Fruit fly (Drosophila melanogaster) whole organism, embryonic: ENCODE results near the gene gce.

Experiments
- CG10267 ChIP-seq: fragments of 200-800 bp; sonication (Bioruptor generic); optimal IDR thresholded peaks from 2 replicates; lab custom pipeline; 2018; ENCODE audit warnings: missing biosample characterization, mild to moderate bottlenecking, missing genetic modification characterization, moderate library complexity
- CG10654 ChIP-seq: fragments of 200-800 bp; sonication (Bioruptor generic); optimal IDR thresholded peaks from 2 replicates; lab custom pipeline; 2016; ENCODE audit warnings: missing biosample characterization, missing genetic modification characterization
- CG12071 ChIP-seq: fragments of 200-800 bp; sonication (Bioruptor generic); optimal IDR thresholded peaks from 3 replicates; lab custom pipeline; 2018; ENCODE audit warnings: missing biosample characterization, mild to moderate bottlenecking, missing genetic modification characterization
- CG12391 ChIP-seq: fragments of 200-800 bp; sonication (Bioruptor generic); optimal IDR thresholded peaks from 3 replicates; lab custom pipeline; 2018; ENCODE audit warnings: missing biosample characterization, mild to moderate bottlenecking, missing genetic modification characterization, moderate library complexity
- CG13123 ChIP-seq: fragments of 200-800 bp; sonication (Bioruptor generic); optimal IDR thresholded peaks from 2 replicates; lab custom pipeline; 2016; ENCODE audit warnings: missing biosample characterization, missing genetic modification characterization
- CG13894 ChIP-seq: fragments of 200-800 bp; sonication (Bioruptor generic); optimal IDR thresholded peaks from 3 replicates; lab custom pipeline; 2018; ENCODE audit warnings: missing biosample characterization, mild to moderate bottlenecking, missing genetic modification characterization, moderate library complexity
- CG14441 ChIP-seq: fragments of 200-800 bp; sonication (Bioruptor generic); IDR thresholded peaks from 2 replicates; pipeline ENCODE4 v1.3.6; 2022; ENCODE audit warnings: missing biosample characterization, missing genetic modification characterization
- CG14965 ChIP-seq: fragments of 200-800 bp; sonication (Bioruptor generic); optimal IDR thresholded peaks from 2 replicates; lab custom pipeline; 2016; ENCODE audit warnings: missing biosample characterization, missing genetic modification characterization, borderline replicate concordance
- CG15269 ChIP-seq: fragments of 200-800 bp; sonication (Bioruptor generic); optimal IDR thresholded peaks from 2 replicates; lab custom pipeline; 2018; ENCODE audit warnings: missing biosample characterization, mild to moderate bottlenecking, missing genetic modification characterization, moderate library complexity
- CG17829 ChIP-seq: fragments of 200-800 bp; optimal IDR thresholded peaks from 2 replicates; lab custom pipeline; 2019; ENCODE audit warnings: missing biosample characterization, mild to moderate bottlenecking, missing genetic modification characterization, moderate library complexity
- CG2116 ChIP-seq: fragments of 200-800 bp; sonication (Bioruptor generic); optimal IDR thresholded peaks from 3 replicates; lab custom pipeline; 2018; ENCODE audit warnings: missing biosample characterization, mild to moderate bottlenecking, missing genetic modification characterization
- CG2712 ChIP-seq: fragments of 200-800 bp; optimal IDR thresholded peaks from 3 replicates; lab custom pipeline; 2019; ENCODE audit warnings: missing biosample characterization, mild to moderate bottlenecking, missing genetic modification characterization, moderate library complexity
- CG3065 ChIP-seq: fragments of 200-800 bp; sonication (Bioruptor generic); optimal IDR thresholded peaks from 2 replicates; lab custom pipeline; 2016; ENCODE audit warnings: missing biosample characterization, missing genetic modification characterization
- CG4707 ChIP-seq: fragments of 200-800 bp; sonication (Bioruptor generic); optimal IDR thresholded peaks from 2 replicates; lab custom pipeline; 2018; ENCODE audit warnings: missing biosample characterization, mild to moderate bottlenecking, missing genetic modification characterization, moderate library complexity
- CG6254 ChIP-seq: fragments of 200-800 bp; sonication (Bioruptor generic); optimal IDR thresholded peaks from 3 replicates; lab custom pipeline; 2017; ENCODE audit warnings: mild to moderate bottlenecking, missing biosample characterization, missing genetic modification reagents, missing genetic modification characterization
- CG6654 ChIP-seq: fragments of 200-800 bp; sonication (Bioruptor generic); optimal IDR thresholded peaks from 2 replicates; lab custom pipeline; 2017; ENCODE audit warnings: missing biosample characterization, mild to moderate bottlenecking, missing genetic modification characterization
- CG7271 ChIP-seq: fragments of 200-800 bp; sonication (Bioruptor generic); optimal IDR thresholded peaks from 2 replicates; lab custom pipeline; 2018; ENCODE audit warnings: missing biosample characterization, mild to moderate bottlenecking, missing genetic modification characterization, moderate library complexity
- CG7745 ChIP-seq: fragments of 200-800 bp; sonication (Bioruptor generic); optimal IDR thresholded peaks from 2 replicates; lab custom pipeline; 2018; ENCODE audit warnings: missing biosample characterization, mild to moderate bottlenecking, missing genetic modification characterization, moderate library complexity
- CG7928 ChIP-seq: fragments of 200-800 bp; sonication (Bioruptor generic); optimal IDR thresholded peaks from 2 replicates; lab custom pipeline; 2017; ENCODE audit warnings: missing biosample characterization, mild to moderate bottlenecking, missing genetic modification characterization
- Deaf1 ChIP-seq: fragments of 200-800 bp; optimal IDR thresholded peaks from 3 replicates; lab custom pipeline; 2019; ENCODE audit warnings: missing biosample characterization, mild to moderate bottlenecking, missing genetic modification characterization, moderate library complexity
- Dll ChIP-seq: fragments of 200-800 bp; sonication (Bioruptor generic); IDR thresholded peaks from 4 replicates; pipeline ENCODE4 v1.3.6; 2022; ENCODE audit warnings: missing biosample characterization, missing genetic modification characterization; ENCODE audit not compliant: partially characterized antibody
- Fer2 ChIP-seq: fragments of 200-800 bp; sonication (Bioruptor generic); optimal IDR thresholded peaks from 2 replicates; lab custom pipeline; 2018; ENCODE audit warnings: missing biosample characterization, mild to moderate bottlenecking, missing genetic modification characterization, moderate library complexity
- Fer3 ChIP-seq: fragments of 200-800 bp; sonication (Bioruptor generic); optimal IDR thresholded peaks from 2 replicates; lab custom pipeline; 2018; ENCODE audit warnings: missing biosample characterization, mild to moderate bottlenecking, missing genetic modification characterization, moderate library complexity
- HLH3B ChIP-seq: fragments of 200-800 bp; sonication (Bioruptor generic); IDR thresholded peaks from 2 replicates; pipeline ENCODE4 v1.3.6; 2022; ENCODE audit warnings: missing biosample characterization, missing genetic modification characterization
- HmgD ChIP-seq: fragments of 200-800 bp; sonication (Bioruptor generic); optimal IDR thresholded peaks from 3 replicates; lab custom pipeline; 2016; ENCODE audit warnings: missing biosample characterization, missing genetic modification characterization
- Lhr ChIP-seq: fragments of 200-800 bp; sonication (Bioruptor generic); optimal IDR thresholded peaks from 3 replicates; lab custom pipeline; 2017; ENCODE audit warnings: mild to moderate bottlenecking, missing biosample characterization, missing genetic modification reagents, missing genetic modification characterization
- MBD-R2 ChIP-seq: fragments of 200-800 bp; sonication (Bioruptor generic); IDR thresholded peaks from 2 replicates; pipeline ENCODE4 v1.3.6; 2022; ENCODE audit warnings: missing biosample characterization, missing genetic modification characterization
- Meics ChIP-seq: fragments of 200-800 bp; sonication (Bioruptor generic); optimal IDR thresholded peaks from 2 replicates; lab custom pipeline; 2017; ENCODE audit warnings: missing biosample characterization, mild to moderate bottlenecking, missing genetic modification characterization
- Myb ChIP-seq: fragments of 200-800 bp; sonication (Bioruptor generic); optimal IDR thresholded peaks from 2 replicates; lab custom pipeline; 2016; ENCODE audit warnings: missing biosample characterization, missing genetic modification characterization
- Oli ChIP-seq: fragments of 200-800 bp; sonication (Bioruptor generic); optimal IDR thresholded peaks from 2 replicates; lab custom pipeline; 2018; ENCODE audit warnings: missing biosample characterization, mild to moderate bottlenecking, missing genetic modification characterization, moderate library complexity
- Sin3A ChIP-seq: fragments of >200 bp; optimal IDR thresholded peaks from 2 replicates; lab custom pipeline; 2018
- Six4 ChIP-seq: fragments of 200-800 bp; sonication (Bioruptor generic); optimal IDR thresholded peaks from 2 replicates; lab custom pipeline; 2016; ENCODE audit warnings: missing biosample characterization, missing genetic modification characterization
- Xbp1 ChIP-seq: fragments of 200-800 bp; sonication (Bioruptor generic); optimal IDR thresholded peaks from 3 replicates; lab custom pipeline; 2016; ENCODE audit warnings: missing biosample characterization, mild to moderate bottlenecking, missing genetic modification characterization
- crp ChIP-seq, 2 experiments: fragments of 200-800 bp; sonication (Bioruptor generic); optimal IDR thresholded peaks; 2 replicates in 1 of 2; 3 replicates in 1 of 2; lab custom pipeline; 2017; ENCODE audit warnings: missing biosample characterization in 2 of 2, missing genetic modification characterization in 2 of 2, mild to moderate bottlenecking in 1 of 2, moderate library complexity in 1 of 2
- disco-r ChIP-seq: fragments of 200-800 bp; sonication (Bioruptor generic); optimal IDR thresholded peaks from 2 replicates; lab custom pipeline; 2016; ENCODE audit warnings: missing biosample characterization, missing genetic modification characterization
- dmrt11E ChIP-seq: fragments of 200-800 bp; sonication (Bioruptor generic); optimal IDR thresholded peaks from 3 replicates; lab custom pipeline; 2018; ENCODE audit warnings: missing biosample characterization, mild to moderate bottlenecking, missing genetic modification characterization, moderate library complexity
- exex ChIP-seq: fragments of 200-800 bp; sonication (Bioruptor generic); optimal IDR thresholded peaks from 4 replicates; lab custom pipeline; 2018; ENCODE audit warnings: missing biosample characterization, mild to moderate bottlenecking, missing genetic modification characterization, moderate library complexity
- eyg ChIP-seq: fragments of 200-800 bp; sonication (Bioruptor generic); optimal IDR thresholded peaks from 3 replicates; lab custom pipeline; 2016; ENCODE audit warnings: missing biosample characterization, missing genetic modification characterization
- fd3F ChIP-seq: fragments of 200-800 bp; sonication (Bioruptor generic); optimal IDR thresholded peaks from 2 replicates; lab custom pipeline; 2018; ENCODE audit warnings: missing biosample characterization, mild to moderate bottlenecking, missing genetic modification characterization, moderate library complexity
- gce ChIP-seq: fragments of 200-800 bp; sonication (Bioruptor generic); IDR thresholded peaks from 3 replicates; pipeline ENCODE4 v1.3.6; 2022; ENCODE audit warnings: missing biosample characterization, missing genetic modification characterization
- ham ChIP-seq: fragments of 200-800 bp; sonication (Bioruptor generic); IDR thresholded peaks from 2 replicates; pipeline ENCODE4 v1.3.6; 2022; ENCODE audit warnings: missing biosample characterization, missing genetic modification characterization
- inv ChIP-seq: fragments of 200-800 bp; sonication (Bioruptor generic); IDR thresholded peaks from 2 replicates; pipeline ENCODE4 v1.3.6; 2022; ENCODE audit warnings: missing biosample characterization, missing genetic modification characterization; ENCODE audit not compliant: partially characterized antibody
- kah ChIP-seq: fragments of 200-800 bp; sonication (Bioruptor generic); optimal IDR thresholded peaks from 2 replicates; lab custom pipeline; 2018; ENCODE audit warnings: missing biosample characterization, mild to moderate bottlenecking, missing genetic modification characterization
- sd ChIP-seq: fragments of 200-800 bp; sonication (Bioruptor generic); optimal IDR thresholded peaks from 3 replicates; lab custom pipeline; 2018; ENCODE audit warnings: missing biosample characterization, mild to moderate bottlenecking, missing genetic modification characterization, moderate library complexity
- sens-2 ChIP-seq: fragments of 200-800 bp; sonication (Bioruptor generic); IDR thresholded peaks from 2 replicates; pipeline ENCODE4 v1.3.6; 2022; ENCODE audit warnings: missing biosample characterization, missing genetic modification characterization
- sima ChIP-seq: fragments of 200-800 bp; sonication (Bioruptor generic); optimal IDR thresholded peaks from 2 replicates; lab custom pipeline; 2016; ENCODE audit warnings: missing biosample characterization, missing genetic modification characterization
- tio ChIP-seq: fragments of 200-800 bp; sonication (Bioruptor generic); optimal IDR thresholded peaks from 2 replicates; lab custom pipeline; 2017; ENCODE audit warnings: missing biosample characterization, missing genetic modification characterization, inconsistent platforms
- tll ChIP-seq, 2 experiments: fragments of 200-800 bp in 1 of 2; fragments of >200 bp in 1 of 2; sonication (Bioruptor generic) in 1 of 2; optimal IDR thresholded peaks; 2 replicates each; lab custom pipeline; 2017 to 2019; ENCODE audit warnings: missing biosample characterization in 2 of 2, missing genetic modification characterization in 2 of 2, mild to moderate bottlenecking in 1 of 2, moderate library complexity in 1 of 2

Gene gce

dm6 chrX:15298298-15299069 lies 918 bp downstream of the gce start (continued):
- peak; percentile 98 for TF ChIP-seq gce (GFP tag; lab: Robert Waterston, UW)
- TF ChIP-seq eyg (GFP tag; lab: Kevin White, UChicago) = peak; percentile 54
- TF ChIP-seq crp (GFP tag; optimal IDR thresholded peaks at IDR 0.05; lab: Kevin White, UChicago) = peak in 1 of 2 experiments; percentile 70
- peak; percentile 95 for TF ChIP-seq CG13894 (tag; lab: Kevin White, UChicago)
- peak; percentile 91 for TF ChIP-seq CG10267 (tag; lab: Kevin White, UChicago)
- peak; percentile 91 for TF ChIP-seq MBD-R2 (GFP tag; lab: Robert Waterston, UW)
- TF ChIP-seq Fer3 = peak; percentile 98
- peak; percentile 92 for TF ChIP-seq CG6654 (GFP tag; lab: Kevin White, UChicago)
- TF ChIP-seq tll (GFP tag; optimal IDR thresholded peaks at IDR 0.05; lab: Kevin White, UChicago) = no peak
- no peak for TF ChIP-seq CG7745 (tag; lab: Kevin White, UChicago)
- peak; percentile 80 for TF ChIP-seq CG7928 (GFP tag; lab: Kevin White, UChicago)
- TF ChIP-seq CG2116 (GFP tag; lab: Kevin White, UChicago) = peak; percentile 77
- no peak for TF ChIP-seq Sin3A (lab: Kevin White, UChicago)
- peak; percentile 97 for TF ChIP-seq CG17829 (tag; lab: Kevin White, UChicago)
- TF ChIP-seq sd (tag; lab: Kevin White, UChicago) = peak; percentile 91
- TF ChIP-seq ham (GFP tag; lab: Robert Waterston, UW) = peak; percentile 92
- TF ChIP-seq sima (GFP tag; lab: Kevin White, UChicago) = peak; percentile 39
- no peak for TF ChIP-seq Dll
- TF ChIP-seq fd3F (GFP tag; lab: Kevin White, UChicago) = peak; percentile 97
- TF ChIP-seq CG6254 = peak; percentile 92
- TF ChIP-seq Fer2 (tag; lab: Kevin White, UChicago) = peak; percentile 96
- TF ChIP-seq Six4 (GFP tag; lab: Kevin White, UChicago) = peak; percentile 94
- peak; percentile 97 for TF ChIP-seq kah (GFP tag; lab: Kevin White, UChicago)
- TF ChIP-seq CG13123 (GFP tag; lab: Kevin White, UChicago) = peak; percentile 90
- TF ChIP-seq exex (tag; lab: Kevin White, UChicago) = peak; percentile 87
- peak; percentile 97 for TF ChIP-seq CG2712 (tag; lab: Kevin White, UChicago)
- peak; percentile 74 for TF ChIP-seq CG7271
- TF ChIP-seq Xbp1 = peak; percentile 97
- peak; percentile 79 for TF ChIP-seq Deaf1 (tag; lab: Kevin White, UChicago)
- peak; percentile 38 for TF ChIP-seq Myb (GFP tag; lab: Kevin White, UChicago)
- peak; percentile 73 for TF ChIP-seq dmrt11E
- peak; percentile 95 for TF ChIP-seq CG12071 (GFP tag; lab: Kevin White, UChicago)
- peak; percentile 96 for TF ChIP-seq CG14441
- TF ChIP-seq CG15269 (tag; lab: Kevin White, UChicago) = peak; percentile 98
- TF ChIP-seq CG3065 (GFP tag; lab: Kevin White, UChicago) = peak; percentile 90
- peak; percentile 42 for TF ChIP-seq disco-r (GFP tag; lab: Kevin White, UChicago)
- TF ChIP-seq Meics (GFP tag; lab: Kevin White, UChicago) = peak; percentile 99
- no peak for TF ChIP-seq HmgD (GFP tag; lab: Kevin White, UChicago)
- peak; percentile 99 for TF ChIP-seq Oli (tag; lab: Kevin White, UChicago)
- TF ChIP-seq CG10654 = peak; percentile 96
- TF ChIP-seq HLH3B (GFP tag; lab: Robert Waterston, UW) = peak; percentile 97
- no peak for TF ChIP-seq inv (GFP tag; lab: Robert Waterston, UW)
- TF ChIP-seq tio (GFP tag; lab: Kevin White, UChicago) = peak; percentile 97
- TF ChIP-seq Lhr (GFP tag; lab: Kevin White, UChicago) = peak; percentile 90
- no peak for TF ChIP-seq CG14965 (GFP tag; lab: Kevin White, UChicago)
- peak; percentile 85 for TF ChIP-seq CG4707 (GFP tag; lab: Kevin White, UChicago)
- TF ChIP-seq sens-2 (GFP tag; lab: Robert Waterston, UW) = peak; percentile 87
- peak; percentile 98 for TF ChIP-seq CG12391 (tag; lab: Kevin White, UChicago)
